Fruit fly (Drosophila melanogaster): Measurements from ENCODE around the gene CG1792.

Gene CG1792

DNA sequence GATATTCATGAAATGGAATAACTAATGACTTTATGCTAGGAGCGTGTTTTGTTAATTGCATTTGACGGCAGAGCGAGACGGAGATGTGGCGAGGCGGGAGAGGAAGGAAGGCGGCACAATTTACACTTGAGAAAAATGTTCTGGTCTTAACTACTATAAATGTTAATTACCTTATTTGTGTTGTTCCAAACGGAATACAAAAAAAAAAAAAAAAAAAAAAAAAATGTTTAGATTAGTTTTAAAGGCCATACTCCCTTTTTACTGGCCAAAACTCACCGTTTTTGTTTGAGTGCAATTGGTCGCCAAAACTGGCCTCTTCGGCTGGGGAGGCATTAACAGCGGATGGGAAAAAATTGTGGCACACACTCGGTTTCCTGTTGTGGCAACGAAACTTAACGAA lies 11.1 kb downstream of the CG1792 start (continued):
- TF ChIP-seq vvl (GFP tag; IDR thresholded peaks at IDR 0.05) (peak; percentile 48; the same call in 1 of the 2 replicates), CG30403 (GFP tag; optimal IDR thresholded peaks at IDR 0.05) (peak; percentile 15), bsh (GFP tag; optimal IDR thresholded peaks at IDR 0.05) (peak in 1 of 2 experiments; percentile 6), CG4424 (GFP tag; optimal IDR thresholded peaks at IDR 0.05) (peak; percentile 3), lmd (GFP tag; IDR thresholded peaks at IDR 0.05) (peak; percentile 45), Hr3 (GFP tag; optimal IDR thresholded peaks at IDR 0.05) (peak; percentile 2), CG7839 (tag; optimal IDR thresholded peaks at IDR 0.05) (peak; percentile 23), HLH3B (GFP tag; IDR thresholded peaks at IDR 0.05) (0 out of 2 replicates have a peak, but pooled peaks have one; percentile 26), CG9932 (GFP tag; IDR thresholded peaks at IDR 0.05) (peak; percentile 11; the same call in 1 of the 2 replicates), Scr (GFP tag; IDR thresholded peaks at IDR 0.05; ENCODE audit: partially characterized antibody) (no peak), sens (GFP tag) (peak; percentile 77), Med (GFP tag) (peak; percentile 65), CG14860 (GFP tag; IDR thresholded peaks at IDR 0.05; ENCODE audit: partially characterized antibody) (no peak), CG18599 (GFP tag; optimal IDR thresholded peaks at IDR 0.05) (peak; percentile 19)

DNA sequence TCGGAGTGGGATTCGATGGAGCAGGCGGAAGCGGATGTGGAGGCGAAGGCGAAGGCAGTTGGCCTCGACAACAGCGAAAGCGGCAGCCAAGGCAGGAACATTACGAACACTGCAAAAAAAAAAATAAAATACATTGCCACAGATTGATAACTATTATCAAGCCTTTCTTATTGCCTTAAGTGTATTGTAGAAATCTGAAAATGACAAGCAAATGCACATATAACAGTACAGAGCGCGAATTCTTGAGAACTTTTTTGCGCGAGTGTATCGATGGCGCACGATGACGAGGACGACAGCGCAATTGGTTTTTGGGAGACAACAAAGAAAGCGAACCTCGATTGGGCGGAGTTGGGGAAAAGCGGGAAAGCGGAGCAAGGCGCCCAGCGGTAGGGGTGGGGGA lies 14.3 kb downstream of the CG1792 start:
- no peak for TF ChIP-seq oc (tag; optimal IDR thresholded peaks at IDR 0.05)
- TF ChIP-seq Dip3 (GFP tag; optimal IDR thresholded peaks at IDR 0.05), result peak; percentile 11
- no peak for TF ChIP-seq p53 (GFP tag; optimal IDR thresholded peaks at IDR 0.05)
- TF ChIP-seq CG7839 (tag; optimal IDR thresholded peaks at IDR 0.05), result peak; percentile 28
- TF ChIP-seq mld (GFP tag; IDR thresholded peaks at IDR 0.05; ENCODE audit: partially characterized antibody), result no peak
- peak; percentile 33; the same call in 1 of the 2 replicates for TF ChIP-seq Oaz (GFP tag; IDR thresholded peaks at IDR 0.05)
- TF ChIP-seq CG2129 (GFP tag; IDR thresholded peaks at IDR 0.05; ENCODE audit: partially characterized antibody), result no peak
- TF ChIP-seq Ravus (GFP tag; IDR thresholded peaks at IDR 0.05), result no peak
- no peak for TF ChIP-seq Atf3 (GFP tag; optimal IDR thresholded peaks at IDR 0.05)
- TF ChIP-seq dan (GFP tag; IDR thresholded peaks at IDR 0.05), result no peak
- no peak for TF ChIP-seq peb (GFP tag; IDR thresholded peaks at IDR 0.05)
- TF ChIP-seq Bdp1 (GFP tag; optimal IDR thresholded peaks at IDR 0.05), result no peak
- no peak for TF ChIP-seq dm (GFP tag; optimal IDR thresholded peaks at IDR 0.05)
- peak; percentile 65 for TF ChIP-seq lab (GFP tag; optimal IDR thresholded peaks at IDR 0.05)
- no peak for TF ChIP-seq HLH4C (GFP tag; IDR thresholded peaks at IDR 0.05; ENCODE audit: partially characterized antibody)
- TF ChIP-seq CG10462 (GFP tag; optimal IDR thresholded peaks at IDR 0.05), result no peak
- TF ChIP-seq CG6813 (GFP tag; optimal IDR thresholded peaks at IDR 0.05), result peak; percentile 7
- no peak for TF ChIP-seq NfI (GFP tag; optimal IDR thresholded peaks at IDR 0.05)
- 0 out of 3 replicates have a peak, but pooled peaks have one; percentile 20 for TF ChIP-seq zfh1 (GFP tag; IDR thresholded peaks at IDR 0.05)
- no peak for TF ChIP-seq pan (optimal IDR thresholded peaks at IDR 0.05)
- peak in 1 of 2 experiments; percentile 31 for TF ChIP-seq pan (GFP tag; optimal IDR thresholded peaks at IDR 0.05 in 1 of 2, IDR thresholded peaks at IDR 0.05 in 1 of 2)
- TF ChIP-seq grau (tag; optimal IDR thresholded peaks at IDR 0.05), result peak; percentile 4
- TF ChIP-seq Antp (GFP tag; optimal IDR thresholded peaks at IDR 0.05), result peak; percentile 9
- peak; percentile 5 for TF ChIP-seq CG12769 (tag; optimal IDR thresholded peaks at IDR 0.05)
- no peak for TF ChIP-seq CG31441 (GFP tag; IDR thresholded peaks at IDR 0.05)
- TF ChIP-seq chif (GFP tag; optimal IDR thresholded peaks at IDR 0.05), result no peak
- TF ChIP-seq Dip2 (GFP tag; IDR thresholded peaks at IDR 0.05), result no peak
- TF ChIP-seq CG4820 (GFP tag; optimal IDR thresholded peaks at IDR 0.05), result no peak
- TF ChIP-seq gem (tag; optimal IDR thresholded peaks at IDR 0.05), result peak; percentile 17
- no peak for TF ChIP-seq ttk (GFP tag; IDR thresholded peaks at IDR 0.05)
- TF ChIP-seq CG31224 (GFP tag; IDR thresholded peaks at IDR 0.05), result no peak
- no peak for TF ChIP-seq fd64A (GFP tag; optimal IDR thresholded peaks at IDR 0.05)
- no peak for TF ChIP-seq CG32767 (GFP tag; IDR thresholded peaks at IDR 0.05)
- TF ChIP-seq CG9932 (GFP tag; IDR thresholded peaks at IDR 0.05), result peak; percentile 53; the same call in 1 of the 2 replicates
- TF ChIP-seq CG4707 (GFP tag; optimal IDR thresholded peaks at IDR 0.05), result no peak
- TF ChIP-seq wek (GFP tag; optimal IDR thresholded peaks at IDR 0.05), result no peak
- TF ChIP-seq H2.0 (GFP tag; IDR thresholded peaks at IDR 0.05), result 0 out of 2 replicates have a peak, but pooled peaks have one; percentile 25
- no peak for TF ChIP-seq ac (GFP tag; optimal IDR thresholded peaks at IDR 0.05)

All from whole organism, embryonic.